Worm (Caenorhabditis elegans): ENCODE measurements around the gene C16C8.5.
"Not testable (repeated sequence)": the region's sequence is repeated elsewhere in the genome, so short reads cannot be mapped to it uniquely, and the experiment has no call there.

C16C8.5 gene

ce11 chrII:3471603-3472002, 26.4 kb upstream of the C16C8.5 start, which contains the start of gene Y49F6B.13:
TSS of gene Y49F6B.13 (minus strand) at chrII:3471703.
- TF ChIP-seq klf-2 (GFP tag; conservative IDR thresholded peaks at IDR 0.05) (no peak), cog-1 (tag; optimal IDR thresholded peaks at IDR 0.05) (no peak), T22C8.4 (GFP tag; IDR thresholded peaks at IDR 0.05) (no peak), ref-1 (GFP tag; conservative IDR thresholded peaks at IDR 0.05) (no peak), med-1 (GFP tag; optimal IDR thresholded peaks at IDR 0.05; ENCODE audit: insufficient read depth) (no peak), ztf-29 (GFP tag; IDR thresholded peaks at IDR 0.05) (no peak), flt-1 (GFP tag; IDR thresholded peaks at IDR 0.05) (no peak), ztf-23 (GFP tag; IDR thresholded peaks at IDR 0.05) (no peak), tab-1 (GFP tag; IDR thresholded peaks at IDR 0.05) (no peak)

ce11 chrII:3470549-3470948, 25.4 kb upstream of the C16C8.5 start, which contains the start of gene Y49F6B.20:
TSS of gene Y49F6B.20 (minus strand) at chrII:3470649.
- TF ChIP-seq T22C8.4 (GFP tag; IDR thresholded peaks at IDR 0.05) (no peak), ztf-23 (GFP tag; IDR thresholded peaks at IDR 0.05) (no peak), med-1 (GFP tag; optimal IDR thresholded peaks at IDR 0.05; ENCODE audit: insufficient read depth) (no peak), ref-1 (GFP tag; conservative IDR thresholded peaks at IDR 0.05) (no peak), tab-1 (GFP tag; IDR thresholded peaks at IDR 0.05) (no peak), cog-1 (tag; optimal IDR thresholded peaks at IDR 0.05) (no peak), flt-1 (GFP tag; IDR thresholded peaks at IDR 0.05) (no peak), klf-2 (GFP tag; conservative IDR thresholded peaks at IDR 0.05) (no peak), ztf-29 (GFP tag; IDR thresholded peaks at IDR 0.05) (no peak)

ce11 chrII:3464580-3464979, 19.4 kb upstream of the C16C8.5 start, which contains the start of gene C16C8.10:
TSS of gene C16C8.10 (minus strand) at chrII:3464680.
- not testable (repeated sequence) for TF ChIP-seq ref-1 (GFP tag; conservative IDR thresholded peaks at IDR 0.05); flt-1 (GFP tag; IDR thresholded peaks at IDR 0.05); ztf-29 (GFP tag; IDR thresholded peaks at IDR 0.05)

- no peak for TF ChIP-seq klf-2 (GFP tag; conservative IDR thresholded peaks at IDR 0.05)
- TF ChIP-seq ztf-29 (GFP tag; IDR thresholded peaks at IDR 0.05) = no peak
- TF ChIP-seq T22C8.4 (GFP tag; IDR thresholded peaks at IDR 0.05) = no peak
- TF ChIP-seq ref-1 (GFP tag; conservative IDR thresholded peaks at IDR 0.05) = no peak
Measured at ce11 chrII:3463097-3463496, 17.9 kb upstream of the C16C8.5 start, which contains the start of gene C16C8.9. TSS of gene C16C8.9 (minus strand) at chrII:3463197.

- TF ChIP-seq med-1 (GFP tag; optimal IDR thresholded peaks at IDR 0.05; ENCODE audit: insufficient read depth) (no peak), cog-1 (tag; optimal IDR thresholded peaks at IDR 0.05) (no peak), flt-1 (GFP tag; IDR thresholded peaks at IDR 0.05) (no peak), ztf-29 (GFP tag; IDR thresholded peaks at IDR 0.05) (no peak), tab-1 (GFP tag; IDR thresholded peaks at IDR 0.05) (no peak)
Measured at ce11 chrII:3461586-3461985, 16.4 kb upstream of the C16C8.5 start, which contains the start of gene C16C8.8. TSS of gene C16C8.8 (minus strand) at chrII:3461686.

- TF ChIP-seq ref-1 (GFP tag; conservative IDR thresholded peaks at IDR 0.05) (no peak), tab-1 (GFP tag; IDR thresholded peaks at IDR 0.05) (no peak), ztf-23 (GFP tag; IDR thresholded peaks at IDR 0.05) (no peak), med-1 (GFP tag; optimal IDR thresholded peaks at IDR 0.05; ENCODE audit: insufficient read depth) (no peak)
Measured at ce11 chrII:3460048-3460447, 14.9 kb upstream of the C16C8.5 start, which contains the start of gene C16C8.7. TSS of gene C16C8.7 (minus strand) at chrII:3460148.

- no peak for TF ChIP-seq med-1 (GFP tag; optimal IDR thresholded peaks at IDR 0.05; ENCODE audit: insufficient read depth)
- TF ChIP-seq ref-1 (GFP tag; conservative IDR thresholded peaks at IDR 0.05) = no peak
Measured at ce11 chrII:3459199-3459598, 14.0 kb upstream of the C16C8.5 start.

ce11 chrII:3458209-3458608, 13.0 kb upstream of the C16C8.5 start, which contains the start of the genes C16C8.26 and C16C8.19:
TSS of gene C16C8.26 (minus strand) at chrII:3458309.
TSS of gene C16C8.19 (plus strand) at chrII:3458487.
- TF ChIP-seq cog-1 (tag; optimal IDR thresholded peaks at IDR 0.05) (no peak), ref-1 (GFP tag; conservative IDR thresholded peaks at IDR 0.05) (no peak), ztf-29 (GFP tag; IDR thresholded peaks at IDR 0.05) (no peak; the same call in 1 of the 2 replicates), klf-2 (GFP tag; conservative IDR thresholded peaks at IDR 0.05) (no peak), tab-1 (GFP tag; IDR thresholded peaks at IDR 0.05) (no peak), T22C8.4 (GFP tag; IDR thresholded peaks at IDR 0.05) (no peak), med-1 (GFP tag; optimal IDR thresholded peaks at IDR 0.05; ENCODE audit: insufficient read depth) (no peak), flt-1 (GFP tag; IDR thresholded peaks at IDR 0.05) (no peak), ztf-23 (GFP tag; IDR thresholded peaks at IDR 0.05) (no peak)

- TF ChIP-seq tab-1 (GFP tag; IDR thresholded peaks at IDR 0.05) = no peak
- TF ChIP-seq klf-2 (GFP tag; conservative IDR thresholded peaks at IDR 0.05) = no peak
- TF ChIP-seq ztf-29 (GFP tag; IDR thresholded peaks at IDR 0.05) = no peak
Measured at ce11 chrII:3453521-3453920, 8.3 kb upstream of the C16C8.5 start, which contains the start of gene C16C8.11. TSS of gene C16C8.11 (plus strand) at chrII:3453708.

- TF ChIP-seq ztf-23 (GFP tag; IDR thresholded peaks at IDR 0.05) = no peak
- TF ChIP-seq ref-1 (GFP tag; conservative IDR thresholded peaks at IDR 0.05) = no peak
- TF ChIP-seq ztf-29 (GFP tag; IDR thresholded peaks at IDR 0.05) = no peak
- no peak for TF ChIP-seq flt-1 (GFP tag; IDR thresholded peaks at IDR 0.05)
- TF ChIP-seq T22C8.4 (GFP tag; IDR thresholded peaks at IDR 0.05) = no peak
- TF ChIP-seq klf-2 (GFP tag; conservative IDR thresholded peaks at IDR 0.05) = no peak
- no peak for TF ChIP-seq cog-1 (tag; optimal IDR thresholded peaks at IDR 0.05)
- TF ChIP-seq med-1 (GFP tag; optimal IDR thresholded peaks at IDR 0.05; ENCODE audit: insufficient read depth) = no peak
- TF ChIP-seq tab-1 (GFP tag; IDR thresholded peaks at IDR 0.05) = no peak
Measured at ce11 chrII:3452421-3452820, 7.2 kb upstream of the C16C8.5 start, which contains the start of gene C16C8.12. TSS of gene C16C8.12 (plus strand) at chrII:3452721.

- TF ChIP-seq med-1 (GFP tag; optimal IDR thresholded peaks at IDR 0.05; ENCODE audit: insufficient read depth); klf-2 (GFP tag; conservative IDR thresholded peaks at IDR 0.05); cog-1 (tag; optimal IDR thresholded peaks at IDR 0.05): not testable (repeated sequence)
Measured at ce11 chrII:3449514-3449913, 4.3 kb upstream of the C16C8.5 start, which contains the start of gene C16C8.14. TSS of gene C16C8.14 (plus strand) at chrII:3449814.
